Worm (Caenorhabditis elegans) whole organism, mixed stage, embryonic: ENCODE measurements around the gene F31B12.3.

Experiments
- blmp-1 ChIP-seq: fragments of 150-350 bp; optimal IDR thresholded peaks from 2 replicates; lab custom pipeline; 2014; ENCODE audit warnings: missing biosample characterization, missing genetic modification characterization
- drap-1 ChIP-seq: fragments of 200-800 bp; sonication (Bioruptor generic); optimal IDR thresholded peaks from 3 replicates; lab custom pipeline; 2018; ENCODE audit warnings: mild to moderate bottlenecking, missing genetic modification characterization, missing compliant biosample characterization
- elt-1 ChIP-seq: sonication (generic microtip); optimal IDR thresholded peaks from 2 replicates; lab custom pipeline; 2017; ENCODE audit warnings: missing genetic modification characterization, mild to moderate bottlenecking, missing compliant biosample characterization, antibody characterized with exemption, moderate library complexity, borderline replicate concordance; ENCODE audit not compliant: insufficient read depth
- nhr-12 ChIP-seq: fragments of 150-350 bp; optimal IDR thresholded peaks from 2 replicates; lab custom pipeline; 2014; ENCODE audit warnings: missing biosample characterization, missing genetic modification characterization
- nhr-237 ChIP-seq: fragments of 150-350 bp; optimal IDR thresholded peaks from 2 replicates; lab custom pipeline; 2014; ENCODE audit warnings: missing biosample characterization, missing genetic modification characterization
- pha-4 ChIP-seq: fragments of 150-350 bp; optimal IDR thresholded peaks from 2 replicates; lab custom pipeline; 2018; ENCODE audit warnings: missing biosample characterization, missing genetic modification reagents, missing genetic modification characterization

DNA sequence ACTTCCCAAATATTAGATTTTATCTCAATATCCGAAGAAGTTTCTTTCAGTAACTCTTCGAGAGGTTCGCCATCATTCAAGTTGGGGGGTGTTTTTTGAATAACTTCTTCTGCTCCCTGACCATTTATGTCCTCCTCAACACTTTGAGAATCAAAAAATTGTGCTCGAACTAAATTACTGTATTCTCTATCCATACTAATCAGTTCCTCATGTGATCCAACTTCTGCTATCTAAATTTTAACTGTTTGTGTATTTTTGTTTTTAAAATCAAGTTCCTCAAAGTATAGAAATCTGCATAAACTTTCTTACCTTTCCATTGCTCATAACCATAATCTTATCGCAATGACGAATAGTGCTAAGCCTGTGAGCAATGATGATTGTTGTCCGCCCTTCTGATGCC, 41.3 kb upstream of the F31B12.3 start:
- TF ChIP-seq nhr-237 (no peak), elt-1 (tag; lab: Kevin White, UChicago) (no peak), drap-1 (GFP tag; lab: Kevin White, UChicago) (no peak), blmp-1 (tag; lab: Kevin White, UChicago) (no peak), nhr-12 (tag; lab: Kevin White, UChicago) (no peak), pha-4 (no peak)
